Fruit fly (Drosophila melanogaster) whole organism, embryonic: ENCODE results near the gene CG42784.

Source experiments
- ATbp ChIP-seq: fragments of 200-800 bp; sonication (Bioruptor generic); optimal IDR thresholded peaks from 2 replicates; lab custom pipeline; 2017; ENCODE audit warnings: missing biosample characterization, mild to moderate bottlenecking, missing genetic modification characterization, missing genetic modification reagents
- Aef1 ChIP-seq: fragments of 200-800 bp; sonication (Bioruptor generic); IDR thresholded peaks from 3 replicates; pipeline ENCODE4 v1.3.6; 2022; ENCODE audit warnings: missing biosample characterization, missing genetic modification characterization
- CG11560 ChIP-seq: fragments of 200-800 bp; sonication (Bioruptor generic); IDR thresholded peaks from 3 replicates; pipeline ENCODE4 v1.3.6; 2022; ENCODE audit warnings: missing biosample characterization, missing genetic modification characterization
- CG13296 ChIP-seq: fragments of 200-800 bp; sonication (Bioruptor generic); optimal IDR thresholded peaks from 3 replicates; lab custom pipeline; 2018; ENCODE audit warnings: missing biosample characterization, mild to moderate bottlenecking, missing genetic modification characterization
- CG15269 ChIP-seq: fragments of 200-800 bp; sonication (Bioruptor generic); optimal IDR thresholded peaks from 2 replicates; lab custom pipeline; 2018; ENCODE audit warnings: missing biosample characterization, mild to moderate bottlenecking, missing genetic modification characterization, moderate library complexity
- CG1529 ChIP-seq: fragments of 200-800 bp; sonication (Bioruptor generic); optimal IDR thresholded peaks from 3 replicates; lab custom pipeline; 2018; ENCODE audit warnings: missing biosample characterization, missing genetic modification characterization
- CG15696 ChIP-seq: fragments of 200-800 bp; sonication (Bioruptor generic); optimal IDR thresholded peaks from 2 replicates; lab custom pipeline; 2019; ENCODE audit warnings: missing biosample characterization, mild to moderate bottlenecking, missing genetic modification characterization, moderate library complexity
- CG1602 ChIP-seq: fragments of 200-800 bp; sonication (Bioruptor generic); optimal IDR thresholded peaks from 3 replicates; lab custom pipeline; 2016; ENCODE audit warnings: missing biosample characterization, missing genetic modification characterization
- CG17361 ChIP-seq: fragments of 200-800 bp; sonication (Bioruptor generic); IDR thresholded peaks from 3 replicates; pipeline ENCODE4 v1.3.6; 2022; ENCODE audit warnings: missing biosample characterization, missing genetic modification characterization
- CG2120 ChIP-seq: fragments of 200-800 bp; sonication (Bioruptor generic); optimal IDR thresholded peaks from 3 replicates; lab custom pipeline; 2016; ENCODE audit warnings: missing biosample characterization, missing genetic modification characterization
- CG2129 ChIP-seq: fragments of 200-800 bp; sonication (Bioruptor generic); IDR thresholded peaks from 2 replicates; pipeline ENCODE4 v1.3.6; 2022; ENCODE audit warnings: missing biosample characterization, missing genetic modification characterization; ENCODE audit not compliant: partially characterized antibody
- CG2875 ChIP-seq: fragments of 200-800 bp; sonication (Bioruptor generic); optimal IDR thresholded peaks from 2 replicates; lab custom pipeline; 2017; ENCODE audit warnings: missing biosample characterization, mild to moderate bottlenecking, missing genetic modification characterization, missing genetic modification reagents
- CG3847 ChIP-seq: fragments of 200-800 bp; sonication (Bioruptor generic); IDR thresholded peaks from 2 replicates; pipeline ENCODE4 v1.3.6; 2022; ENCODE audit warnings: missing biosample characterization, missing genetic modification characterization
- CG6689 ChIP-seq: fragments of 200-800 bp; sonication (Bioruptor generic); IDR thresholded peaks from 2 replicates; pipeline ENCODE4 v1.3.6; 2022; ENCODE audit warnings: missing biosample characterization, missing genetic modification characterization
- CG6791 ChIP-seq: fragments of 200-800 bp; sonication (Bioruptor generic); IDR thresholded peaks from 3 replicates; pipeline ENCODE4 v1.3.6; 2022; ENCODE audit warnings: missing biosample characterization, missing genetic modification characterization; ENCODE audit not compliant: partially characterized antibody
- CG7357 ChIP-seq: fragments of 200-800 bp; sonication (Bioruptor generic); IDR thresholded peaks from 3 replicates; pipeline ENCODE4 v1.3.6; 2022; ENCODE audit warnings: missing biosample characterization, missing genetic modification characterization
- CG7786 ChIP-seq: fragments of 200-800 bp; sonication (Bioruptor generic); optimal IDR thresholded peaks from 2 replicates; lab custom pipeline; 2016; ENCODE audit warnings: missing biosample characterization, missing genetic modification characterization
- CG8765 ChIP-seq: fragments of 200-800 bp; sonication (Bioruptor generic); IDR thresholded peaks from 2 replicates; pipeline ENCODE4 v1.3.6; 2022; ENCODE audit warnings: missing biosample characterization, missing genetic modification characterization
- CG9609 ChIP-seq: fragments of 200-800 bp; sonication (Bioruptor generic); optimal IDR thresholded peaks from 3 replicates; lab custom pipeline; 2016; ENCODE audit warnings: missing biosample characterization, missing genetic modification characterization
- CG9817 ChIP-seq: fragments of 200-800 bp; sonication (Bioruptor generic); optimal IDR thresholded peaks from 2 replicates; lab custom pipeline; 2018; ENCODE audit warnings: missing biosample characterization, mild to moderate bottlenecking, missing genetic modification characterization, moderate library complexity
- Dek ChIP-seq: fragments of 200-800 bp; sonication (Bioruptor generic); optimal IDR thresholded peaks from 3 replicates; lab custom pipeline; 2019; ENCODE audit warnings: missing biosample characterization, mild to moderate bottlenecking, missing genetic modification characterization, moderate library complexity
- Fer2 ChIP-seq: fragments of 200-800 bp; sonication (Bioruptor generic); optimal IDR thresholded peaks from 2 replicates; lab custom pipeline; 2018; ENCODE audit warnings: missing biosample characterization, mild to moderate bottlenecking, missing genetic modification characterization, moderate library complexity
- HLHmδ ChIP-seq: fragments of 200-800 bp; sonication (Bioruptor generic); optimal IDR thresholded peaks from 2 replicates; lab custom pipeline; 2018; ENCODE audit warnings: missing biosample characterization, mild to moderate bottlenecking, missing genetic modification characterization, moderate library complexity
- Mrtf ChIP-seq: fragments of 200-800 bp; sonication (Bioruptor generic); IDR thresholded peaks from 3 replicates; pipeline ENCODE4 v1.3.6; 2022; ENCODE audit warnings: missing biosample characterization, missing genetic modification characterization
- Nf-YB ChIP-seq: fragments of 200-800 bp; sonication (Bioruptor generic); optimal IDR thresholded peaks from 3 replicates; lab custom pipeline; 2019; ENCODE audit warnings: missing biosample characterization, mild to moderate bottlenecking, missing genetic modification characterization, moderate library complexity
- Poxn ChIP-seq: fragments of 200-800 bp; sonication (Bioruptor generic); IDR thresholded peaks from 2 replicates; pipeline ENCODE4 v1.3.6; 2022; ENCODE audit warnings: missing biosample characterization, missing genetic modification characterization
- Ptx1 ChIP-seq: fragments of 200-800 bp; sonication (Bioruptor generic); IDR thresholded peaks from 2 replicates; pipeline ENCODE4 v1.3.6; 2022; ENCODE audit warnings: missing biosample characterization, missing genetic modification characterization
- Spps ChIP-seq: fragments of 200-800 bp; sonication (Bioruptor generic); optimal IDR thresholded peaks from 2 replicates; lab custom pipeline; 2018; ENCODE audit warnings: missing biosample characterization, mild to moderate bottlenecking, missing genetic modification characterization
- Ssrp ChIP-seq: fragments of 200-800 bp; sonication (Bioruptor generic); optimal IDR thresholded peaks from 2 replicates; lab custom pipeline; 2018; ENCODE audit warnings: missing biosample characterization, mild to moderate bottlenecking, missing genetic modification characterization, moderate library complexity
- Xrp1 ChIP-seq: fragments of 200-800 bp; sonication (Bioruptor generic); IDR thresholded peaks from 2 replicates; pipeline ENCODE4 v1.3.6; 2022; ENCODE audit warnings: missing biosample characterization, missing genetic modification characterization
- br ChIP-seq: fragments of >200 bp; optimal IDR thresholded peaks from 2 replicates; lab custom pipeline; 2017
- cad ChIP-seq: fragments of >200 bp; optimal IDR thresholded peaks from 2 replicates; lab custom pipeline; 2017; ENCODE audit warnings: missing biosample characterization, missing genetic modification characterization
- cato ChIP-seq: fragments of 200-800 bp; sonication (Bioruptor generic); optimal IDR thresholded peaks from 2 replicates; lab custom pipeline; 2016; ENCODE audit warnings: missing biosample characterization, missing genetic modification characterization, borderline replicate concordance
- chm ChIP-seq: fragments of 200-800 bp; sonication (Bioruptor generic); IDR thresholded peaks from 2 replicates; pipeline ENCODE4 v1.3.6; 2022; ENCODE audit warnings: missing biosample characterization, missing genetic modification characterization
- corto ChIP-seq: fragments of 200-800 bp; sonication (Bioruptor generic); optimal IDR thresholded peaks from 2 replicates; lab custom pipeline; 2016; ENCODE audit warnings: missing biosample characterization, mild to moderate bottlenecking, missing genetic modification characterization, moderate library complexity
- dan ChIP-seq: fragments of 200-800 bp; sonication (Bioruptor generic); IDR thresholded peaks from 2 replicates; pipeline ENCODE4 v1.3.6; 2022; ENCODE audit warnings: missing biosample characterization, missing genetic modification characterization
- dysf ChIP-seq: fragments of 200-800 bp; sonication (Bioruptor generic); IDR thresholded peaks from 3 replicates; pipeline ENCODE4 v1.3.6; 2022; ENCODE audit warnings: missing biosample characterization, missing genetic modification characterization
- ewg ChIP-seq: fragments of 200-800 bp; sonication (Bioruptor generic); optimal IDR thresholded peaks from 3 replicates; lab custom pipeline; 2017; ENCODE audit warnings: mild to moderate bottlenecking, missing biosample characterization, missing genetic modification reagents, missing genetic modification characterization
- fd3F ChIP-seq: fragments of 200-800 bp; sonication (Bioruptor generic); optimal IDR thresholded peaks from 2 replicates; lab custom pipeline; 2018; ENCODE audit warnings: missing biosample characterization, mild to moderate bottlenecking, missing genetic modification characterization, moderate library complexity
- fd64A ChIP-seq: fragments of 200-800 bp; sonication (Bioruptor generic); optimal IDR thresholded peaks from 3 replicates; lab custom pipeline; 2018; ENCODE audit warnings: missing biosample characterization, mild to moderate bottlenecking, missing genetic modification characterization
- fd96Cb ChIP-seq: fragments of 200-800 bp; sonication (Bioruptor generic); optimal IDR thresholded peaks from 2 replicates; lab custom pipeline; 2018; ENCODE audit warnings: missing biosample characterization, mild to moderate bottlenecking, missing genetic modification characterization, moderate library complexity
- her ChIP-seq: fragments of 200-800 bp; sonication (Bioruptor generic); optimal IDR thresholded peaks from 2 replicates; lab custom pipeline; 2016; ENCODE audit warnings: missing biosample characterization, missing genetic modification characterization
- hth ChIP-seq: fragments of >200 bp; optimal IDR thresholded peaks from 2 replicates; lab custom pipeline; 2017; ENCODE audit warnings: inconsistent platforms
- oc ChIP-seq: fragments of 200-800 bp; sonication (Bioruptor generic); optimal IDR thresholded peaks from 2 replicates; lab custom pipeline; 2018; ENCODE audit warnings: missing biosample characterization, mild to moderate bottlenecking, missing genetic modification characterization, moderate library complexity
- p53 ChIP-seq: fragments of 200-800 bp; sonication (Bioruptor generic); optimal IDR thresholded peaks from 2 replicates; lab custom pipeline; 2016; ENCODE audit warnings: missing biosample characterization, missing genetic modification characterization
- scrt ChIP-seq: fragments of 200-800 bp; sonication (Bioruptor generic); optimal IDR thresholded peaks from 2 replicates; lab custom pipeline; 2018; ENCODE audit warnings: missing biosample characterization, mild to moderate bottlenecking, missing genetic modification characterization, moderate library complexity
- sna ChIP-seq: fragments of 200-800 bp; sonication (Bioruptor generic); IDR thresholded peaks from 2 replicates; pipeline ENCODE4 v1.3.6; 2022; ENCODE audit warnings: missing biosample characterization, missing genetic modification characterization; ENCODE audit not compliant: partially characterized antibody
- tx ChIP-seq: fragments of 200-800 bp; sonication (Bioruptor generic); optimal IDR thresholded peaks from 2 replicates; lab custom pipeline; 2016; ENCODE audit warnings: missing biosample characterization, missing genetic modification characterization
- vnd ChIP-seq: fragments of 200-800 bp; sonication (Bioruptor generic); IDR thresholded peaks from 3 replicates; pipeline ENCODE4 v1.3.6; 2022; ENCODE audit warnings: missing biosample characterization, missing genetic modification characterization; ENCODE audit not compliant: partially characterized antibody
- vvl ChIP-seq: fragments of 200-800 bp; sonication (Bioruptor generic); IDR thresholded peaks from 2 replicates; pipeline ENCODE4 v1.3.6; 2022; ENCODE audit warnings: missing biosample characterization, missing genetic modification characterization
- zfh2 ChIP-seq: fragments of 200-800 bp; sonication (Bioruptor generic); optimal IDR thresholded peaks from 2 replicates; lab custom pipeline; 2016; ENCODE audit warnings: missing biosample characterization, missing genetic modification characterization

The CG42784 gene

DNA sequence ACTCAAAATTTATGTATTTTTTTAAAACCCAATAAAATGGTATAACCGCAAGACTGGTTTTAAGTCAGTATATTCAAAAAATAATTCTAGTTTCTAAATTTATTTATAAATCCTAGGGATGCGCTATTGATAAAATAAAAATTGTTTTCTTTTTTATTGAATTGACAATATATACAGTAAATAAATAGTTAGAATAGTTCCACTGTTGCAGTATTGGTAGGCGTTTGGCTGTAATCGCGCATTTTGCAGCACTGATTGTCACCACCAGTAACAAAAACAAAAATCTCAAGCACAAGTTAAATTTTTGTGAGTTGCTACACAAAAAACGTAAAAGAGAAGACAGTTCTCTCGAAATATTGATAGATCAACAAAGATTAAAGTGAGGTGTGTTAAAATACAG is 46.3 kb upstream of the CG42784 start, which contains the start of gene CG31855 (continued):
- TF ChIP-seq ATbp (GFP tag; lab: Kevin White, UChicago) (peak; percentile 61), CG7357 (GFP tag; lab: Robert Waterston, UW) (peak; percentile 14; the same call in 1 of the 3 replicates), Xrp1 (GFP tag; lab: Robert Waterston, UW) (peak; percentile 86), sna (no peak), ewg (GFP tag; lab: Kevin White, UChicago) (peak; percentile 68), HLHmδ (GFP tag; lab: Kevin White, UChicago) (no peak), fd3F (peak; percentile 75), vvl (GFP tag; lab: Robert Waterston, UW) (peak; percentile 92), CG6689 (GFP tag; lab: Robert Waterston, UW) (peak; percentile 63), vnd (GFP tag; lab: Robert Waterston, UW) (0 out of 3 replicates have a peak, but pooled peaks have one; percentile 35), Fer2 (tag; lab: Kevin White, UChicago) (peak; percentile 79), fd64A (GFP tag; lab: Kevin White, UChicago) (no peak), CG2129 (GFP tag; lab: Robert Waterston, UW) (no peak), CG9609 (peak; percentile 69), tx (GFP tag; lab: Kevin White, UChicago) (peak; percentile 68), Ssrp (tag; lab: Kevin White, UChicago) (peak; percentile 63), Nf-YB (GFP tag; lab: Kevin White, UChicago) (peak; percentile 38), fd96Cb (tag; lab: Kevin White, UChicago) (peak; percentile 61), Dek (tag; lab: Kevin White, UChicago) (peak; percentile 78), dysf (GFP tag; lab: Robert Waterston, UW) (peak; percentile 83), zfh2 (GFP tag; lab: Kevin White, UChicago) (peak; percentile 80), scrt (GFP tag; lab: Kevin White, UChicago) (peak; percentile 66), cato (GFP tag; lab: Kevin White, UChicago) (peak; percentile 47), CG17361 (peak; percentile 73; the same call in 2 of the 3 replicates), CG15269 (tag; lab: Kevin White, UChicago) (peak; percentile 85), CG3847 (GFP tag; lab: Robert Waterston, UW) (peak; percentile 91), CG2120 (GFP tag; lab: Kevin White, UChicago) (peak; percentile 91), cad (no peak), br (lab: Kevin White, UChicago) (no peak), corto (GFP tag; lab: Kevin White, UChicago) (peak; percentile 40), Spps (tag; lab: Kevin White, UChicago) (peak; percentile 43), Ptx1 (GFP tag; lab: Robert Waterston, UW) (peak; percentile 85), oc (tag; lab: Kevin White, UChicago) (no peak), CG6791 (0 out of 3 replicates have a peak, but pooled peaks have one; percentile 16), Poxn (GFP tag; lab: Robert Waterston, UW) (peak; percentile 41; the same call in 1 of the 2 replicates), Mrtf (GFP tag; lab: Robert Waterston, UW) (peak; percentile 54; the same call in 2 of the 3 replicates), hth (lab: Kevin White, UChicago) (no peak), p53 (GFP tag; lab: Kevin White, UChicago) (no peak), CG9817 (tag; lab: Kevin White, UChicago) (peak; percentile 78), CG2875 (GFP tag; lab: Kevin White, UChicago) (peak; percentile 47), CG7786 (GFP tag; lab: Kevin White, UChicago) (peak; percentile 54), dan (GFP tag; lab: Robert Waterston, UW) (no peak), CG15696 (tag; lab: Kevin White, UChicago) (peak; percentile 64), chm (GFP tag; lab: Robert Waterston, UW) (peak; percentile 83), CG1529 (peak; percentile 56), CG13296 (peak; percentile 89), CG8765 (no peak; the same call in 1 of the 2 replicates), CG11560 (tag; lab: Robert Waterston, UW) (no peak), CG1602 (peak; percentile 73), her (GFP tag; lab: Kevin White, UChicago) (peak; percentile 73), Aef1 (GFP tag; lab: Robert Waterston, UW) (peak; percentile 89)
